Worm (Caenorhabditis elegans) whole organism, early embryonic: Measurements from ENCODE around the gene lido-9.

ENCODE experiments used
- B0310.2 ChIP-seq: sonication (generic microtip); optimal IDR thresholded peaks from 2 replicates; lab custom pipeline; 2016; ENCODE audit warnings: mild to moderate bottlenecking, missing genetic modification characterization, missing compliant biosample characterization
- F13C5.2 ChIP-seq: sonication (generic microtip); optimal IDR thresholded peaks from 2 replicates; lab custom pipeline; 2017; ENCODE audit warnings: mild to moderate bottlenecking, missing genetic modification characterization, inconsistent platforms, missing compliant biosample characterization
- aly-1 ChIP-seq: sonication (generic microtip); optimal IDR thresholded peaks from 2 replicates; lab custom pipeline; 2016; ENCODE audit warnings: missing genetic modification characterization, missing compliant biosample characterization
- ama-1 ChIP-seq: fragments of 150-350 bp; optimal IDR thresholded peaks from 2 replicates; lab custom pipeline; 2014
- ceh-13 ChIP-seq: fragments of 200-800 bp; sonication (Bioruptor generic); optimal IDR thresholded peaks from 2 replicates; lab custom pipeline; 2018; ENCODE audit warnings: mild to moderate bottlenecking, missing genetic modification characterization, missing compliant biosample characterization
- ceh-36 ChIP-seq: sonication (generic microtip); optimal IDR thresholded peaks from 2 replicates; lab custom pipeline; 2016; ENCODE audit warnings: missing genetic modification characterization, inconsistent platforms, missing compliant biosample characterization
- ets-7 ChIP-seq: sonication (generic microtip); optimal IDR thresholded peaks from 2 replicates; lab custom pipeline; 2016; ENCODE audit warnings: missing genotype, missing genetic modification characterization, missing compliant biosample characterization
- flt-1 ChIP-seq: fragments of 200-800 bp; sonication (Bioruptor generic); IDR thresholded peaks from 2 replicates; pipeline ENCODE4 v1.3.6; 2022; ENCODE audit warnings: missing genetic modification characterization, missing compliant biosample characterization
- hmbx-1 ChIP-seq: sonication (generic microtip); optimal IDR thresholded peaks from 2 replicates; lab custom pipeline; 2016; ENCODE audit warnings: mild to moderate bottlenecking, missing genetic modification characterization, missing compliant biosample characterization
- hmg-4 ChIP-seq: fragments of 200-800 bp; sonication (Bioruptor generic); optimal IDR thresholded peaks from 2 replicates; lab custom pipeline; 2018; ENCODE audit warnings: mild to moderate bottlenecking, missing genetic modification characterization, missing compliant biosample characterization
- hnd-1 ChIP-seq: sonication (generic microtip); optimal IDR thresholded peaks from 2 replicates; lab custom pipeline; 2016; ENCODE audit warnings: missing genetic modification characterization, missing compliant biosample characterization
- pes-1 ChIP-seq: fragments of 200-800 bp; sonication (Bioruptor generic); IDR thresholded peaks from 2 replicates; pipeline ENCODE4 v1.3.6; 2022; ENCODE audit warnings: missing genetic modification reagents, missing genetic modification characterization, missing compliant biosample characterization
- scrt-1 ChIP-seq: fragments of 200-800 bp; sonication (Bioruptor generic); IDR thresholded peaks from 2 replicates; pipeline ENCODE4 v1.3.6; 2022; ENCODE audit warnings: missing genetic modification characterization, missing compliant biosample characterization
- sea-1 ChIP-seq: fragments of 200-800 bp; sonication (Bioruptor generic); conservative IDR thresholded peaks from 2 replicates; pipeline ENCODE4 v1.3.6; 2022; ENCODE audit warnings: missing genetic modification characterization, missing compliant biosample characterization
- tbx-11 ChIP-seq: fragments of 200-800 bp; sonication (Bioruptor generic); IDR thresholded peaks from 2 replicates; pipeline ENCODE4 v1.3.6; 2022; ENCODE audit warnings: missing genetic modification characterization, missing compliant biosample characterization
- tbx-37 ChIP-seq: fragments of 200-800 bp; sonication (Bioruptor generic); conservative IDR thresholded peaks from 2 replicates; pipeline ENCODE4 v1.3.6; 2022; ENCODE audit warnings: missing genetic modification reagents, missing genetic modification characterization, missing compliant biosample characterization
- tra-4 ChIP-seq: sonication (generic microtip); optimal IDR thresholded peaks from 2 replicates; lab custom pipeline; 2017; ENCODE audit warnings: missing genetic modification characterization, missing compliant biosample characterization

Gene lido-9

ce11 chrII:2979061-2979460, 21.5 kb upstream of the lido-9 start:
- no peak for TF ChIP-seq ets-7 (tag; lab: Kevin White, UChicago)
- TF ChIP-seq ceh-36 (tag; lab: Kevin White, UChicago): peak; percentile 95
- no peak for TF ChIP-seq pes-1
- no peak for TF ChIP-seq ama-1 (lab: Kevin White, UChicago)

DNA sequence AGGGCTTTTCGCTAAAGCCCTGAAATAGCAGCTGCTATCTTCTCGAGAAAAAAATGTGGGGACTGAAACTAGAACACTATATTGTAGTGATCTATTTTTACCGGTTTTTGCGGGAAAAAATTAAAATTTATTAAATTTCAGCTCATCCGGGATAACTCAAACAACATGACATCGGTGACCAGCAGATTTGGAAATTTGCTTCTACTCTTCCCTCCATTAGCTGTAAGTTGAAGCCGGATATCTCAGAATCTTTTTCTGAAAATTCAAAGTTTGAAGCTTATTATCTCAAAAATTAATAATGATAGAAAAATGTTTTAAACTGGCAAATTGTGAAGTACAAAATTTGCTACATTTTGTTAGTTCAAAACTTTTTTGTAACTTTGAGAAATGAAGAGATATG, 16.2 kb upstream of the lido-9 start:
- TF ChIP-seq flt-1 (GFP tag; lab: Robert Waterston, UW) (no peak), tra-4 (tag; lab: Kevin White, UChicago) (no peak), scrt-1 (GFP tag; lab: Robert Waterston, UW) (no peak), tbx-11 (GFP tag; lab: Robert Waterston, UW) (no peak), tbx-37 (GFP tag; lab: Robert Waterston, UW) (no peak), hmg-4 (GFP tag; lab: Kevin White, UChicago) (no peak), ceh-13 (GFP tag; lab: Kevin White, UChicago) (no peak), B0310.2 (no peak), pes-1 (no peak), sea-1 (GFP tag; lab: Robert Waterston, UW) (no peak), F13C5.2 (tag; lab: Kevin White, UChicago) (no peak)

DNA sequence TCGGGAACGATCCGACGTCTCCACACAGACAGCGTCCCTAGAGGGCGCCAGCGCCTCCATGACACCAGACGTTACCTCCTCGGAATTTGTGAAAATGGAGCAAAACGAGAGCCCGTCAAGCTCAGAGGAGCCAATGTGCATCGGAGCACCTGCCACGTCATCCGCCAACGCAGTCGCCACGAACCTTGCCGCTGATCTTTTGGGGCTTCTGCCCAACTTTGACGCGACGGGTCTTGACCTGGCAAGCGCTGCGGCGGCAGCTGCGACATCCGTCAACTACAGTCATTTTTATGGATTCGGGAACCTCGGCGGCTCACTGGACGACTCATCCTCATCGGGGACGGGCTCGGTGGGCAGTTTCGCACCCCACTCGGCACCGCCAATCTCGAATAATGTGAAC, 15.1 kb upstream of the lido-9 start:
- no peak for TF ChIP-seq ama-1 (lab: Kevin White, UChicago)
- TF ChIP-seq sea-1 (GFP tag; lab: Robert Waterston, UW): no peak
- TF ChIP-seq scrt-1 (GFP tag; lab: Robert Waterston, UW): no peak
- no peak for TF ChIP-seq tra-4 (tag; lab: Kevin White, UChicago)
- TF ChIP-seq hnd-1 (tag; lab: Kevin White, UChicago): no peak
- no peak for TF ChIP-seq pes-1
- TF ChIP-seq ets-7 (tag; lab: Kevin White, UChicago): no peak

ce11 chrII:2985935-2986498, 14.6 kb upstream of the lido-9 start:
- TF ChIP-seq tbx-37 (GFP tag; lab: Robert Waterston, UW) (no peak), ama-1 (lab: Kevin White, UChicago) (no peak), hmbx-1 (no peak), ceh-13 (GFP tag; lab: Kevin White, UChicago) (no peak), pes-1 (no peak), hnd-1 (tag; lab: Kevin White, UChicago) (no peak), scrt-1 (GFP tag; lab: Robert Waterston, UW) (no peak), sea-1 (GFP tag; lab: Robert Waterston, UW) (no peak), tbx-11 (GFP tag; lab: Robert Waterston, UW) (no peak), hmg-4 (GFP tag; lab: Kevin White, UChicago) (no peak), ceh-36 (tag; lab: Kevin White, UChicago) (no peak), tra-4 (tag; lab: Kevin White, UChicago) (no peak), ets-7 (tag; lab: Kevin White, UChicago) (no peak), B0310.2 (no peak), aly-1 (no peak), F13C5.2 (tag; lab: Kevin White, UChicago) (no peak), flt-1 (GFP tag; lab: Robert Waterston, UW) (no peak)

DNA sequence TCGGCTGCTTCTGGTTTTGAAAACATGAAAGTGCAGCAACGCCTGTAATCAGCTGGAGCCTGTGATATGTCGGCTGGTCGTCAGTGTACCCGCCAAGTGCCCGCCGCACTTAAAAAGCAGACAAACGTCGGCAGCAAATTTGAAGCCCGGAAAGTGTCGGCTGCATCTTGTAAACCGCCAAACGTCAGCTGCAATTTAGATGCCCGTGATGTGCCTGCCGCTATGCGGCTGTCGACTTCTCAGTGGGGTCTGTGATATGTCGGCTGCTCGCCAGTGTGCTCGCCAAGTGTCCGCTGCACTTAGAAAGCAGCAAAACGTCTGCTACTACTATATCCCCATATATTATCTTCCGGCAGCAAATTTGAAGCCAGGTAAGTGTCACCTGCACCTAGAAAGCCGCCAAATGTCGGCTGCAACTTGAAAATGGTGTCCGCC, 13.4 kb upstream of the lido-9 start:
- TF ChIP-seq scrt-1 (GFP tag; lab: Robert Waterston, UW) (no peak), tbx-11 (GFP tag; lab: Robert Waterston, UW) (no peak)

DNA sequence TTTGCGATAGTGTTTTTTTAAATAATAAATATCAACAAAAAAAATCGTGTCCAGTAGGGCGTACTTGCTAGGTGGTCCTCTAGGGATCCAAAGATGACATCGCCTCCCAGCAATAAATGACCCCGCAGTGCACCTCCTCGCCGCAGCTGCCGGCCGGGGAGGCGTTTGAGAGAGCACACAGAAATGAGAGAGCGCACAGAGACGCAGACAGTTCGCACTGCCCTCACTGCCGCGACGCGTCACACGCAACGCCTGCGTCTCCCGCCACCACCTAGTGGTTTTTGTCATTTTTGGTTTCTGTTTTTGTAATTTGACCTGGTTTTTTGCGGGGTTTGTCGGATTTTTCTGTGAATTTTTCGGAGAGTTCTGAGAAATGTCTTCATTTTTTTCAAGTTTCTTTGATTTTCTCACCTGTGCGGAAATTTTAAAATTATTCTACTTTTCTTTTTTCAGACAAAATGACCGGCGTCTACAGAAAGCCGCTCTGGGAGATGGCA, 12.7 kb upstream of the lido-9 start, which contains the start of gene lido-7:
TSS of gene lido-7 (plus strand) at position 447 of the 497 bp plus-strand sequence.
- TF ChIP-seq hmg-4 (GFP tag; lab: Kevin White, UChicago): no peak
- no peak for TF ChIP-seq aly-1
- TF ChIP-seq ets-7 (tag; lab: Kevin White, UChicago): no peak
- TF ChIP-seq B0310.2: no peak
- no peak for TF ChIP-seq hnd-1 (tag; lab: Kevin White, UChicago)
- no peak for TF ChIP-seq tbx-37 (GFP tag; lab: Robert Waterston, UW)
- no peak for TF ChIP-seq hmbx-1
- TF ChIP-seq ama-1 (lab: Kevin White, UChicago): no peak
- TF ChIP-seq scrt-1 (GFP tag; lab: Robert Waterston, UW): no peak
- TF ChIP-seq tra-4 (tag; lab: Kevin White, UChicago): no peak
- no peak for TF ChIP-seq pes-1
- TF ChIP-seq tbx-11 (GFP tag; lab: Robert Waterston, UW): no peak
- TF ChIP-seq F13C5.2 (tag; lab: Kevin White, UChicago): no peak
- TF ChIP-seq ceh-36 (tag; lab: Kevin White, UChicago): no peak
- TF ChIP-seq flt-1 (GFP tag; lab: Robert Waterston, UW): no peak
- TF ChIP-seq sea-1 (GFP tag; lab: Robert Waterston, UW): no peak
- TF ChIP-seq ceh-13 (GFP tag; lab: Kevin White, UChicago): no peak

DNA sequence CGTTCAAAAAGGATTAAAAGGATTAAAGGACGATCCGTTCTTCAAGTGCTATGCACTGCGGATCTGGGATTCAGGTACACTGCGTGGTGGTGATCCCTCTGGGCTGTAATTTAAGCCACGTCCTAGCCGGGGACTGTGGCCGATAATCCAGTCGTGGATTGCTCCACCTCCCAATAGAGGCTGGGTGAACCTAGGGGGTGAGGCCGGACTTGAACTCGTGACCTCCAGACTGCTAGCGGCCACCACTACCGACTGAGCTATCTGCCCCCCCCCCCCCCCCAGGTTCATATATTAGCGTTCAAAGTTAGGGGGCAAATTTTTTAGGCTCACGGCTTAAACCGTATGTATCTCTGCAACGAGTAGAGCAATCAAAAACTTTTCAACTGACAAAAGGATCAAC, 11.5 kb upstream of the lido-9 start:
- TF ChIP-seq ceh-36 (tag; lab: Kevin White, UChicago): peak; percentile 39

ce11 chrII:2990089-2990488, 10.5 kb upstream of the lido-9 start:
- TF ChIP-seq scrt-1 (GFP tag; lab: Robert Waterston, UW) (no peak), ceh-36 (tag; lab: Kevin White, UChicago) (peak; percentile 87)
